Worm (Caenorhabditis elegans): ENCODE results near the gene C28C12.11.

The C28C12.11 gene

DNA sequence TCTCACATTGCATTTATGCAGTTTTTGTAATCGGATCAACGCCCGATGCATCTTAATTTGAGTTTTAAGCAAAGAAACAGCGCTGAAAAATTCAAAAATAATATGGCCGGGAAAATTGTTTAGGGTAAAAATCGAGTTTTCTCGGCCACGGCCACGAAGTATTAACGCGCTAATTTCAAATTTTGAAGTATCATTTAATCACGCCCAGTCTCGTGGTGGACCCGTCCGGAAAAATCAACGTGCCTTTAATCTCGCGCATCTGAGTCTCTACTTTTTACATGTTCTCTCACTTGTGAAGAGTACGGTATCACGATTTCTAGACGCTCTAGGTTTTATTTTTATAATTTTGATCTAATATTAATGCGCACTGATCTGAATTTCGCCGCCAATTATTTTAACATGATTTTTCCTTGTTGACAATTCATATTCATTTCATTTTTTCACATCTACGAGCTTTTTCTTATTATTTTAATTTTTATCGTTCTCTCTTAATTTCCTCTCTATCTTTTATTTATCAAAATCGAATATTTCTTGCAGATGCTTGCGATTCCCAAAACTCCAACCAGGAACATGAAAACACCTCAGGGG is 25.0 kb downstream of the C28C12.11 start, which contains the start of the genes acdh-13 and mesp-1:
TSS of gene acdh-13 (minus strand) at position 51 of the 588 bp plus-strand sequence.
TSS of gene mesp-1 (plus strand) at position 538 of the 588 bp plus-strand sequence.
- TF ChIP-seq M03D4.4 (tag; optimal IDR thresholded peaks at IDR 0.05) (no peak), ham-2 (GFP tag; optimal IDR thresholded peaks at IDR 0.05) (no peak), zip-8 (tag; optimal IDR thresholded peaks at IDR 0.05) (no peak), ces-1 (GFP tag; optimal IDR thresholded peaks at IDR 0.05) (no peak), unc-120 (tag; optimal IDR thresholded peaks at IDR 0.05; ENCODE audit: poor library complexity, severe bottlenecking) (no peak), nhr-237 (tag; optimal IDR thresholded peaks at IDR 0.05) (no peak), mls-2 (tag; optimal IDR thresholded peaks at IDR 0.05) (no peak), mep-1 (tag; optimal IDR thresholded peaks at IDR 0.05) (no peak), hlh-1 (tag; optimal IDR thresholded peaks at IDR 0.05) (no peak), sem-2 (GFP tag; optimal IDR thresholded peaks at IDR 0.05) (no peak), ceh-83 (GFP tag; optimal IDR thresholded peaks at IDR 0.05) (no peak), pha-4 (tag; optimal IDR thresholded peaks at IDR 0.05) (no peak), mab-5 (tag; optimal IDR thresholded peaks at IDR 0.05) (no peak)

DNA sequence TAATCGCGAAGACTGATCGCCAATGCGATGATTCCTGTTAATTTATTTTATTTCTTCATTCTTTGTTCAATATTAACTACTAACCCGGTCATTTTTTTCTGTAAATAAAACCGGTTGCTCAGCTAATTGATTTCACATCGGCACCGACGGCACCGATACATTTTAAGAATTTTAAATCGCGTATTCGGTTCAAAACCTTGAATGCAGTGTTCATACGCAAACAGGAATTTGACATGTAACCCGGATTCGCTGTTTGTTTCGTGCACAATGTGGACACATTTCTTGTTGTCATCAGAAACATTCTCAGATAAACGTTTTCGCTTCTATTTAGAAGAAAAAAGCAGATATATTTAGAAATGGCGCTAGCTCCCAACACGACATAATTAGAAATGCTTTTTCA is 26.1 kb downstream of the C28C12.11 start:
- TF ChIP-seq nhr-237 (tag; optimal IDR thresholded peaks at IDR 0.05) (no peak), bed-3 (GFP tag; optimal IDR thresholded peaks at IDR 0.05) (no peak), flh-1 (GFP tag; optimal IDR thresholded peaks at IDR 0.05) (no peak), unc-120 (tag; optimal IDR thresholded peaks at IDR 0.05; ENCODE audit: poor library complexity, severe bottlenecking) (no peak), unc-39 (tag; optimal IDR thresholded peaks at IDR 0.05) (no peak), cnd-1 (tag; optimal IDR thresholded peaks at IDR 0.05) (no peak), nhr-2 (tag; optimal IDR thresholded peaks at IDR 0.05) (no peak), ham-2 (GFP tag; optimal IDR thresholded peaks at IDR 0.05) (no peak), ces-1 (GFP tag; optimal IDR thresholded peaks at IDR 0.05) (no peak), nhr-76 (tag; optimal IDR thresholded peaks at IDR 0.05) (no peak), drap-1 (GFP tag; optimal IDR thresholded peaks at IDR 0.05) (no peak), blmp-1 (tag; optimal IDR thresholded peaks at IDR 0.05) (no peak), elt-1 (tag; optimal IDR thresholded peaks at IDR 0.05; ENCODE audit: borderline replicate concordance, insufficient read depth) (no peak), ceh-39 (tag; optimal IDR thresholded peaks at IDR 0.05) (no peak), lin-32 (GFP tag; optimal IDR thresholded peaks at IDR 0.05) (no peak), sem-2 (GFP tag; optimal IDR thresholded peaks at IDR 0.05) (no peak)

DNA sequence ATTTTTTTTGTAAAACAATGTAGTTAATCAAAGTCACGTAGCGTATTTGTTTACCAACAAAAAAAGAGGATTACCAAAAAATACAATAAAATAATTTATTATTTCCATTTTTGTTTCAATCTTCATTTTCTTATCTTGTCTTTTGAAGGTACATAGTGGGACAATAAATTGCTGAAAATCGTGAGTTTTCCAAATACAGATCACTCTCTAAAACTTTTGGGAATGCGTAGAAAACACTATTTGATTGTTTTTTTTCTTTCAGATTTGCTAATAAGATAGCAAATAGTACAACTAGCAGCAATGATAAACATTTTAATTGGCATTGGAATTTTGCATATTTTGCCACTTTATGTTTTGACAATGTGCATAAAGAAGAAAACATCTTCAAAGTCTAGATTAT is 27.5 kb downstream of the C28C12.11 start, which contains the start of gene C28C12.1:
TSS of gene C28C12.1 (plus strand) at position 301 of the 400 bp plus-strand sequence.
- TF ChIP-seq ceh-43 (GFP tag; optimal IDR thresholded peaks at IDR 0.05) (no peak), bed-3 (GFP tag; optimal IDR thresholded peaks at IDR 0.05) (no peak), nhr-76 (tag; optimal IDR thresholded peaks at IDR 0.05) (no peak), flh-1 (GFP tag; optimal IDR thresholded peaks at IDR 0.05) (no peak)

DNA sequence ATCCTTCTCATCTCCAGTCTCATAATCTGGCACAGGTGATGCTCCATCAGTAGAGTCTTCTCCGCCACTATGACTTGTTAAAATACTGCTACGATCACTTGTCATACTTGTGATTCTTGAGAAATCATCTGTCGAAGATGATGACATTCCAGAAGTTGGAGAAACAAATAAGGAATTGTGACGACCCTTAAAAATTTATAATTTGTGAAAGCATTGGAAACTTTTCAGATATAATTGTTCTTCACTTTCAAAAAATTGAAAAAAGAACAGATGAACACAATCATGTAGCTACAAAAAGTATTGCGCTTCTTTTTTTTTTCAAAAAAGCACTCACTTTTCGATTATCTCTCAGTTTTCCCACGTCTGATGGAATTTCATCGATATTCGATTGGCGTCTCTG is 32.2 kb downstream of the C28C12.11 start:
- no peak for TF ChIP-seq sem-2 (GFP tag; optimal IDR thresholded peaks at IDR 0.05)
- no peak for TF ChIP-seq flh-1 (GFP tag; optimal IDR thresholded peaks at IDR 0.05)
- no peak for TF ChIP-seq ceh-39 (tag; optimal IDR thresholded peaks at IDR 0.05)
- no peak for TF ChIP-seq mab-5 (tag; optimal IDR thresholded peaks at IDR 0.05)
- TF ChIP-seq nhr-237 (tag; optimal IDR thresholded peaks at IDR 0.05) = no peak
- TF ChIP-seq sptf-1 (tag; optimal IDR thresholded peaks at IDR 0.05) = no peak
- TF ChIP-seq lin-13 (tag; optimal IDR thresholded peaks at IDR 0.05) = no peak
- no peak for TF ChIP-seq blmp-1 (tag; optimal IDR thresholded peaks at IDR 0.05)
- TF ChIP-seq ztf-11 (tag; optimal IDR thresholded peaks at IDR 0.05) = no peak
- no peak for TF ChIP-seq pha-4 (tag; optimal IDR thresholded peaks at IDR 0.05)
- no peak for TF ChIP-seq nhr-76 (tag; optimal IDR thresholded peaks at IDR 0.05)
- no peak for TF ChIP-seq lsy-2 (tag; optimal IDR thresholded peaks at IDR 0.05)
- TF ChIP-seq mep-1 (tag; optimal IDR thresholded peaks at IDR 0.05) = no peak
- no peak for TF ChIP-seq elt-1 (tag; optimal IDR thresholded peaks at IDR 0.05; ENCODE audit: borderline replicate concordance, insufficient read depth)
- TF ChIP-seq tbx-8 (GFP tag; optimal IDR thresholded peaks at IDR 0.05) = no peak
- TF ChIP-seq ceh-83 (GFP tag; optimal IDR thresholded peaks at IDR 0.05) = no peak
- TF ChIP-seq M03D4.4 (tag; optimal IDR thresholded peaks at IDR 0.05) = no peak
- no peak for TF ChIP-seq unc-62 (GFP tag; optimal IDR thresholded peaks at IDR 0.05)
- TF ChIP-seq bed-3 (GFP tag; optimal IDR thresholded peaks at IDR 0.05) = no peak

Data from whole organism, mixed stage, embryonic.